Fruit fly (Drosophila melanogaster) whole organism, embryonic: ENCODE results near the gene CG7006.

Experiments
- Asciz ChIP-seq: fragments of 200-800 bp; sonication (Bioruptor generic); optimal IDR thresholded peaks from 2 replicates; lab custom pipeline; 2017; ENCODE audit warnings: missing biosample characterization, mild to moderate bottlenecking, missing genetic modification characterization, missing genetic modification reagents
- CG10209 ChIP-seq: fragments of 200-800 bp; sonication (Bioruptor generic); optimal IDR thresholded peaks from 3 replicates; lab custom pipeline; 2017; ENCODE audit warnings: missing biosample characterization, mild to moderate bottlenecking, missing genetic modification characterization, missing genetic modification reagents
- CG12155 ChIP-seq: fragments of 200-800 bp; sonication (Bioruptor generic); optimal IDR thresholded peaks from 3 replicates; lab custom pipeline; 2016; ENCODE audit warnings: missing biosample characterization, missing genetic modification characterization
- CG12236 ChIP-seq: fragments of 200-800 bp; sonication (Bioruptor generic); optimal IDR thresholded peaks from 2 replicates; lab custom pipeline; 2016; ENCODE audit warnings: missing biosample characterization, missing genetic modification characterization
- CG13123 ChIP-seq: fragments of 200-800 bp; sonication (Bioruptor generic); optimal IDR thresholded peaks from 2 replicates; lab custom pipeline; 2016; ENCODE audit warnings: missing biosample characterization, missing genetic modification characterization
- CG13287 ChIP-seq: fragments of 200-800 bp; sonication (Bioruptor generic); IDR thresholded peaks from 2 replicates; pipeline ENCODE4 v1.3.6; 2022; ENCODE audit warnings: missing biosample characterization, missing genetic modification characterization; ENCODE audit not compliant: partially characterized antibody
- CG13296 ChIP-seq: fragments of 200-800 bp; sonication (Bioruptor generic); optimal IDR thresholded peaks from 3 replicates; lab custom pipeline; 2018; ENCODE audit warnings: missing biosample characterization, mild to moderate bottlenecking, missing genetic modification characterization
- CG14441 ChIP-seq: fragments of 200-800 bp; sonication (Bioruptor generic); IDR thresholded peaks from 2 replicates; pipeline ENCODE4 v1.3.6; 2022; ENCODE audit warnings: missing biosample characterization, missing genetic modification characterization
- CG16779 ChIP-seq: fragments of 200-800 bp; sonication (Bioruptor generic); IDR thresholded peaks from 2 replicates; pipeline ENCODE4 v1.3.6; 2022; ENCODE audit warnings: missing biosample characterization, missing genetic modification characterization
- CG16813 ChIP-seq: fragments of 200-800 bp; sonication (Bioruptor generic); IDR thresholded peaks from 3 replicates; pipeline ENCODE4 v1.3.6; 2022; ENCODE audit warnings: missing biosample characterization, missing genetic modification characterization; ENCODE audit not compliant: partially characterized antibody
- CG17359 ChIP-seq: fragments of 200-800 bp; sonication (Bioruptor generic); optimal IDR thresholded peaks from 3 replicates; lab custom pipeline; 2018; ENCODE audit warnings: missing biosample characterization, mild to moderate bottlenecking, missing genetic modification characterization, moderate library complexity
- CG17612 ChIP-seq: fragments of 200-800 bp; sonication (Bioruptor generic); IDR thresholded peaks from 2 replicates; pipeline ENCODE4 v1.3.6; 2022; ENCODE audit warnings: missing biosample characterization, missing genetic modification characterization
- CG17802 ChIP-seq: fragments of 200-800 bp; sonication (Bioruptor generic); optimal IDR thresholded peaks from 2 replicates; lab custom pipeline; 2018; ENCODE audit warnings: missing biosample characterization, mild to moderate bottlenecking, missing genetic modification characterization, moderate library complexity
- CG17912 ChIP-seq: fragments of 200-800 bp; sonication (Bioruptor generic); optimal IDR thresholded peaks from 2 replicates; lab custom pipeline; 2018; ENCODE audit warnings: missing biosample characterization, mild to moderate bottlenecking, missing genetic modification characterization
- CG33557 ChIP-seq: fragments of 200-800 bp; sonication (Bioruptor generic); optimal IDR thresholded peaks from 2 replicates; lab custom pipeline; 2019; ENCODE audit warnings: missing biosample characterization, mild to moderate bottlenecking, missing genetic modification characterization, moderate library complexity
- CG3726 ChIP-seq: fragments of 200-800 bp; sonication (Bioruptor generic); IDR thresholded peaks from 3 replicates; pipeline ENCODE4, ENCODE4 v1.3.6; 2022; ENCODE audit warnings: missing biosample characterization, missing genetic modification characterization
- CG4328 ChIP-seq: fragments of 200-800 bp; sonication (Bioruptor generic); optimal IDR thresholded peaks from 3 replicates; lab custom pipeline; 2017; ENCODE audit warnings: missing biosample characterization, missing genetic modification reagents, missing genetic modification characterization
- CG8478 ChIP-seq: fragments of >200 bp; optimal IDR thresholded peaks from 2 replicates; lab custom pipeline; 2018
- Dek ChIP-seq: fragments of 200-800 bp; sonication (Bioruptor generic); optimal IDR thresholded peaks from 3 replicates; lab custom pipeline; 2019; ENCODE audit warnings: missing biosample characterization, mild to moderate bottlenecking, missing genetic modification characterization, moderate library complexity
- Dip3 ChIP-seq: fragments of 200-800 bp; sonication (Bioruptor generic); optimal IDR thresholded peaks from 3 replicates; lab custom pipeline; 2016; ENCODE audit warnings: missing biosample characterization, missing genetic modification characterization
- Dref ChIP-seq: fragments of 200-800 bp; sonication (Bioruptor generic); IDR thresholded peaks from 2 replicates; pipeline ENCODE4 v1.3.6; 2022; ENCODE audit warnings: missing biosample characterization, missing genetic modification characterization
- E2f2 ChIP-seq: fragments of 200-800 bp; sonication (Bioruptor generic); IDR thresholded peaks from 2 replicates; pipeline ENCODE4 v1.3.6; 2022; ENCODE audit warnings: missing biosample characterization, missing genetic modification characterization
- H15 ChIP-seq: fragments of 200-800 bp; sonication (Bioruptor generic); IDR thresholded peaks from 3 replicates; pipeline ENCODE4 v1.3.6; 2022; ENCODE audit warnings: missing biosample characterization, missing genetic modification characterization
- Kr ChIP-seq: fragments of 200-800 bp; sonication (Bioruptor generic); optimal IDR thresholded peaks from 2 replicates; lab custom pipeline; 2017; ENCODE audit warnings: missing biosample characterization, mild to moderate bottlenecking, missing genetic modification characterization
- MTF-1 ChIP-seq: fragments of 200-800 bp; sonication (Bioruptor generic); optimal IDR thresholded peaks from 2 replicates; lab custom pipeline; 2018; ENCODE audit warnings: missing biosample characterization, mild to moderate bottlenecking, missing genetic modification characterization, borderline replicate concordance
- Max ChIP-seq: fragments of 200-800 bp; sonication (Bioruptor generic); optimal IDR thresholded peaks from 2 replicates; lab custom pipeline; 2016; ENCODE audit warnings: missing biosample characterization, mild to moderate bottlenecking, missing genetic modification characterization
- NC2β ChIP-seq: fragments of 200-800 bp; sonication (Bioruptor generic); optimal IDR thresholded peaks from 2 replicates; lab custom pipeline; 2016; ENCODE audit warnings: missing biosample characterization, missing genetic modification characterization
- NFAT ChIP-seq: fragments of 200-800 bp; sonication (Bioruptor generic); IDR thresholded peaks from 2 replicates; pipeline ENCODE4 v1.3.6; 2022; ENCODE audit warnings: missing biosample characterization, missing genetic modification characterization
- Ravus ChIP-seq: fragments of 200-800 bp; sonication (Bioruptor generic); IDR thresholded peaks from 2 replicates; pipeline ENCODE4 v1.3.6; 2022; ENCODE audit warnings: missing biosample characterization, missing genetic modification characterization
- Sox100B ChIP-seq: fragments of 200-800 bp; sonication (Bioruptor generic); optimal IDR thresholded peaks from 3 replicates; lab custom pipeline; 2018; ENCODE audit warnings: missing biosample characterization, mild to moderate bottlenecking, missing genetic modification characterization
- Sox102F ChIP-seq: fragments of 200-800 bp; sonication (Bioruptor generic); optimal IDR thresholded peaks from 2 replicates; lab custom pipeline; 2018; ENCODE audit warnings: missing biosample characterization, mild to moderate bottlenecking, missing genetic modification characterization, moderate library complexity
- Sry-δ ChIP-seq: fragments of 200-800 bp; sonication (Bioruptor generic); optimal IDR thresholded peaks from 2 replicates; lab custom pipeline; 2016; ENCODE audit warnings: missing biosample characterization, missing genetic modification characterization
- aop ChIP-seq: fragments of 200-800 bp; sonication (Bioruptor generic); IDR thresholded peaks from 2 replicates; pipeline ENCODE4 v1.3.6; 2022; ENCODE audit warnings: missing biosample characterization, missing genetic modification characterization
- ato ChIP-seq: fragments of 200-800 bp; sonication (Bioruptor generic); IDR thresholded peaks from 2 replicates; pipeline ENCODE4 v1.3.6; 2022; ENCODE audit warnings: missing biosample characterization, missing genetic modification characterization; ENCODE audit not compliant: partially characterized antibody
- crp ChIP-seq, 2 experiments: fragments of 200-800 bp; sonication (Bioruptor generic); optimal IDR thresholded peaks; 2 replicates in 1 of 2; 3 replicates in 1 of 2; lab custom pipeline; 2017; ENCODE audit warnings: missing biosample characterization in 2 of 2, missing genetic modification characterization in 2 of 2, mild to moderate bottlenecking in 1 of 2, moderate library complexity in 1 of 2
- cwo ChIP-seq: fragments of 200-800 bp; sonication (Bioruptor generic); optimal IDR thresholded peaks from 3 replicates; lab custom pipeline; 2017; ENCODE audit warnings: missing biosample characterization, missing genetic modification characterization, mild to moderate bottlenecking, moderate library complexity, missing genetic modification reagents
- dmrt99B ChIP-seq: fragments of 200-800 bp; sonication (Bioruptor generic); optimal IDR thresholded peaks from 2 replicates; lab custom pipeline; 2018; ENCODE audit warnings: missing biosample characterization, mild to moderate bottlenecking, missing genetic modification characterization, moderate library complexity
- dysf ChIP-seq: fragments of 200-800 bp; sonication (Bioruptor generic); IDR thresholded peaks from 3 replicates; pipeline ENCODE4 v1.3.6; 2022; ENCODE audit warnings: missing biosample characterization, missing genetic modification characterization
- gro ChIP-seq: fragments of 200-800 bp; sonication (Bioruptor generic); optimal IDR thresholded peaks from 2 replicates; lab custom pipeline; 2016; ENCODE audit warnings: missing biosample characterization, missing genetic modification characterization
- hth ChIP-seq: fragments of >200 bp; optimal IDR thresholded peaks from 2 replicates; lab custom pipeline; 2017; ENCODE audit warnings: inconsistent platforms
- kah ChIP-seq: fragments of 200-800 bp; sonication (Bioruptor generic); optimal IDR thresholded peaks from 2 replicates; lab custom pipeline; 2018; ENCODE audit warnings: missing biosample characterization, mild to moderate bottlenecking, missing genetic modification characterization
- mirr ChIP-seq: fragments of 200-800 bp; sonication (Bioruptor generic); optimal IDR thresholded peaks from 3 replicates; lab custom pipeline; 2018; ENCODE audit warnings: missing biosample characterization, mild to moderate bottlenecking, missing genetic modification characterization
- run ChIP-seq: fragments of 200-800 bp; sonication (Bioruptor generic); optimal IDR thresholded peaks from 3 replicates; lab custom pipeline; 2018; ENCODE audit warnings: missing biosample characterization, mild to moderate bottlenecking, missing genetic modification characterization
- salm ChIP-seq: fragments of 200-800 bp; sonication (Bioruptor generic); optimal IDR thresholded peaks from 2 replicates; lab custom pipeline; 2018; ENCODE audit warnings: missing biosample characterization, mild to moderate bottlenecking, missing genetic modification characterization
- scrt ChIP-seq: fragments of 200-800 bp; sonication (Bioruptor generic); optimal IDR thresholded peaks from 2 replicates; lab custom pipeline; 2018; ENCODE audit warnings: missing biosample characterization, mild to moderate bottlenecking, missing genetic modification characterization, moderate library complexity
- shn ChIP-seq: fragments of 200-800 bp; sonication (Bioruptor generic); optimal IDR thresholded peaks from 3 replicates; lab custom pipeline; 2016; ENCODE audit warnings: missing biosample characterization, missing genetic modification characterization
- trem ChIP-seq: fragments of 200-800 bp; optimal IDR thresholded peaks from 3 replicates; lab custom pipeline; 2019; ENCODE audit warnings: missing biosample characterization, mild to moderate bottlenecking, missing genetic modification characterization, moderate library complexity
- trh ChIP-seq: fragments of 200-800 bp; sonication (Bioruptor generic); optimal IDR thresholded peaks from 2 replicates; lab custom pipeline; 2016; ENCODE audit warnings: missing biosample characterization, missing genetic modification characterization
- unc-4 ChIP-seq: fragments of 200-800 bp; sonication (Bioruptor generic); IDR thresholded peaks from 2 replicates; pipeline ENCODE4 v1.3.6; 2022; ENCODE audit warnings: missing biosample characterization, missing genetic modification characterization; ENCODE audit not compliant: partially characterized antibody
- wek ChIP-seq: fragments of 200-800 bp; sonication (Bioruptor generic); optimal IDR thresholded peaks from 3 replicates; lab custom pipeline; 2018; ENCODE audit warnings: missing biosample characterization, mild to moderate bottlenecking, missing genetic modification characterization, moderate library complexity
- zfh2 ChIP-seq: fragments of 200-800 bp; sonication (Bioruptor generic); optimal IDR thresholded peaks from 2 replicates; lab custom pipeline; 2016; ENCODE audit warnings: missing biosample characterization, missing genetic modification characterization

CG7006 gene

DNA sequence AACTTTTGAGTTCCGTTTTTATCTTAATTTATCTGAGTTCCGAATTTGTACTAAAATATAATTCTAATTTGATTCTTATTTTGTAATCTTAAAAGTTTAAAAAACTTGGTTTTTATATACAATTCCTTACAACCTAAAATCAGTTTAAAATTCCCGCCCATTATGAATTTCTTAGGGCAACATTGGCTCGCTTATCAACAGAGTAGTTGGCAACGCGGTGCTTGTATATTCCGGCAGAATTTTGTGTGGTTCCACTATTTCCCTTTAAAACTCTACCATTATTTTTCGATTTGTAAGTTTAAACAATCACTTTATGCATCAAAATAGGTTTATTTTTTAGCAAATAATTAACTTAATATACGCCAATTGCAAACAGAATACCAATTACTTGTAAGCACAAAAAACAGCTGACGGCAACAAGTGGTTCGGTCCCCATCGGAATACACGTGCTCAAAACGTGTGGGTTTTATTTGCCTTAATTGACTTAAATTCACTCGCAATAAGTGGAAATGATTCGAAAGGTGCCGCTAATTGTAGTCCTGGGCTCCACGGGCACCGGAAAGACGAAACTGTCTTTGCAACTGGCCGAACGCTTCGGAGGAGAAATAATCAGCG, 26.5 kb downstream of the CG7006 start, which contains the start of the genes CG11089 and CG31381 (continued):
- TF ChIP-seq shn (GFP tag; lab: Kevin White, UChicago) (no peak), Dref (GFP tag; lab: Robert Waterston, UW) (no peak), CG16779 (GFP tag; lab: Robert Waterston, UW) (no peak), run (tag; lab: Kevin White, UChicago) (peak; percentile 37), aop (GFP tag; lab: Robert Waterston, UW) (no peak), CG12155 (no peak), CG3726 (GFP tag; lab: Robert Waterston, UW) (no peak), MTF-1 (GFP tag; lab: Kevin White, UChicago) (no peak), Dek (tag; lab: Kevin White, UChicago) (peak; percentile 32), kah (GFP tag; lab: Kevin White, UChicago) (peak; percentile 99), CG13296 (no peak), hth (lab: Kevin White, UChicago) (no peak), CG33557 (GFP tag; lab: Kevin White, UChicago) (no peak), CG17912 (no peak), crp (GFP tag; optimal IDR thresholded peaks at IDR 0.05; lab: Kevin White, UChicago) (peak in 1 of 2 experiments; percentile 76), CG12236 (GFP tag; lab: Kevin White, UChicago) (no peak), scrt (GFP tag; lab: Kevin White, UChicago) (peak; percentile 84), CG4328 (GFP tag; lab: Kevin White, UChicago) (no peak), Sry-δ (GFP tag; lab: Kevin White, UChicago) (no peak), dmrt99B (tag; lab: Kevin White, UChicago) (no peak), CG16813 (no peak), zfh2 (GFP tag; lab: Kevin White, UChicago) (no peak), CG14441 (no peak), E2f2 (GFP tag; lab: Robert Waterston, UW) (peak; percentile 97), Sox100B (GFP tag; lab: Kevin White, UChicago) (no peak), trem (tag; lab: Kevin White, UChicago) (peak; percentile 34), gro (GFP tag; lab: Kevin White, UChicago) (no peak), Asciz (GFP tag; lab: Kevin White, UChicago) (peak; percentile 25), dysf (GFP tag; lab: Robert Waterston, UW) (no peak), CG17802 (tag; lab: Kevin White, UChicago) (no peak), Sox102F (no peak), Kr (no peak), mirr (no peak), H15 (GFP tag; lab: Robert Waterston, UW) (no peak), CG17612 (no peak), wek (GFP tag; lab: Kevin White, UChicago) (no peak), ato (GFP tag; lab: Robert Waterston, UW) (no peak), CG17359 (tag; lab: Kevin White, UChicago) (no peak), CG13123 (GFP tag; lab: Kevin White, UChicago) (no peak), NC2β (GFP tag; lab: Kevin White, UChicago) (no peak), CG13287 (GFP tag; lab: Robert Waterston, UW) (no peak), trh (GFP tag; lab: Kevin White, UChicago) (no peak), salm (no peak), CG8478 (lab: Kevin White, UChicago) (no peak), CG10209 (no peak), cwo (peak; percentile 94), Ravus (GFP tag; lab: Robert Waterston, UW) (no peak), Dip3 (GFP tag; lab: Kevin White, UChicago) (no peak), NFAT (GFP tag; lab: Robert Waterston, UW) (no peak), Max (peak; percentile 66), unc-4 (GFP tag; lab: Robert Waterston, UW) (peak; percentile 16; the same call in 1 of the 2 replicates)
